Worm (Caenorhabditis elegans): ENCODE measurements around the gene sur-7.

DNA sequence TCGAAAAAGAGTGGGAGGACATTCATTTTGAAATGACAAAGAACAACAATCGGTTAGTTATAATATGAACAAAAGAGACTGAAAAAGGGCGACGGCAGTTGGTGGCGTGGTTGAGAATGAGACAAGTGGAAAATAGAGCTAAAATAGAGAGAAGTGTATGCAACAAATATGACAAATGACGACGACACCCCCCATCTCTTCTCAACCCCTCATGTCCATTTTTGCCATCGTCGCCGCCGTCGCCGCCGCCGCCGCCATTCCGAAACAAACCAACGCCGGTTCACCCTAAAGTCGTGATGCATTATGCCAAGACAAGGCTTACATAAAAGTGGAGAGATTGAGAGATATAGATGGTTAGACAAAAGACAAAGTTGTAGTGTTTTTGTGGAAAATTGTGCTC lies 32.8 kb downstream of the sur-7 start:
- TF ChIP-seq him-1 (tag; optimal IDR thresholded peaks at IDR 0.05) (no peak), dao-5 (tag; optimal IDR thresholded peaks at IDR 0.05) (no peak), W03F9.2 (tag; optimal IDR thresholded peaks at IDR 0.05) (no peak)

Data from whole organism, L4/young adult.